Worm (Caenorhabditis elegans): ENCODE measurements around the gene clec-255.
"Not testable (repeated sequence)": the region's sequence is repeated elsewhere in the genome, so short reads cannot be mapped to it uniquely, and the experiment has no call there.

clec-255 gene

ce11 chrV:18771390-18771789 lies 867 bp upstream of the clec-255 start, which contains the start of gene clec-256:
TSS of gene clec-256 (plus strand) at chrV:18771690.
- TF ChIP-seq pqm-1 (tag; optimal IDR thresholded peaks at IDR 0.05) (no peak), nhr-77 (tag; optimal IDR thresholded peaks at IDR 0.05) (no peak), lsy-2 (tag; optimal IDR thresholded peaks at IDR 0.05) (no peak), efl-3 (GFP tag; optimal IDR thresholded peaks at IDR 0.05) (no peak), nhr-47 (tag; optimal IDR thresholded peaks at IDR 0.05) (no peak), hlh-4 (tag; optimal IDR thresholded peaks at IDR 0.05) (no peak), lin-15B (tag; optimal IDR thresholded peaks at IDR 0.05) (no peak), irx-1 (tag; optimal IDR thresholded peaks at IDR 0.05) (no peak), C34B4.2 (tag; optimal IDR thresholded peaks at IDR 0.05) (no peak), swsn-7 (tag; optimal IDR thresholded peaks at IDR 0.05) (no peak), jun-1 (tag; optimal IDR thresholded peaks at IDR 0.05) (no peak), elt-2 (tag; optimal IDR thresholded peaks at IDR 0.05) (no peak), alr-1 (tag; optimal IDR thresholded peaks at IDR 0.05; ENCODE audit: borderline replicate concordance) (no peak), elt-3 (tag; optimal IDR thresholded peaks at IDR 0.05) (no peak)

- TF ChIP-seq mef-2 (tag; optimal IDR thresholded peaks at IDR 0.05) (no peak), ceh-90 (tag; optimal IDR thresholded peaks at IDR 0.05) (no peak), nhr-237 (tag; optimal IDR thresholded peaks at IDR 0.05) (no peak), mab-9 (GFP tag; IDR thresholded peaks at IDR 0.05) (no peak), hpl-2 (GFP tag; optimal IDR thresholded peaks at IDR 0.05) (no peak)
Observed at ce11 chrV:18769902-18770301, 621 bp downstream of the clec-255 start.

- not testable (repeated sequence) for TF ChIP-seq nhr-47, mef-2, elt-3 (tag; optimal IDR thresholded peaks at IDR 0.05)
Observed at ce11 chrV:18762044-18762443, 8.5 kb downstream of the clec-255 start, which contains the start of gene F11D11.22. TSS of gene F11D11.22 (plus strand) at chrV:18762344.

ce11 chrV:18761078-18761477 lies 9.4 kb downstream of the clec-255 start, which contains the start of gene F11D11.4:
TSS of gene F11D11.4 (plus strand) at chrV:18761378.
- TF ChIP-seq lin-35 (GFP tag; optimal IDR thresholded peaks at IDR 0.05), result no peak
- TF ChIP-seq snu-23 (GFP tag; optimal IDR thresholded peaks at IDR 0.05), result no peak
- TF ChIP-seq snpc-4 (tag; optimal IDR thresholded peaks at IDR 0.05), result no peak
- no peak for TF ChIP-seq irx-1 (tag; optimal IDR thresholded peaks at IDR 0.05)
- TF ChIP-seq hlh-17 (GFP tag; optimal IDR thresholded peaks at IDR 0.05; ENCODE audit: borderline replicate concordance), result no peak
- no peak for TF ChIP-seq ceh-90 (tag; optimal IDR thresholded peaks at IDR 0.05)
- no peak for TF ChIP-seq hlh-4 (tag; optimal IDR thresholded peaks at IDR 0.05)
- TF ChIP-seq ceh-88 (GFP tag; IDR thresholded peaks at IDR 0.05), result no peak
- no peak for TF ChIP-seq fkh-10 (GFP tag; optimal IDR thresholded peaks at IDR 0.05)

ce11 chrV:18760174-18760573 lies 10.3 kb downstream of the clec-255 start, which contains the start of gene F11D11.3:
TSS of gene F11D11.3 (minus strand) at chrV:18760274.
- no peak for TF ChIP-seq unc-98 (GFP tag; IDR thresholded peaks at IDR 0.05)
- no peak for TF ChIP-seq hlh-17 (GFP tag; optimal IDR thresholded peaks at IDR 0.05; ENCODE audit: borderline replicate concordance)
- TF ChIP-seq nhr-28 (tag; optimal IDR thresholded peaks at IDR 0.05), result no peak
- no peak for TF ChIP-seq pqm-1 (tag; optimal IDR thresholded peaks at IDR 0.05)
- no peak for TF ChIP-seq skn-1 (tag; optimal IDR thresholded peaks at IDR 0.05)
- no peak for TF ChIP-seq isw-1 (GFP tag; IDR thresholded peaks at IDR 0.05)

ce11 chrV:18754328-18754727 lies 16.2 kb downstream of the clec-255 start, which contains the start of gene clec-254:
TSS of gene clec-254 (minus strand) at chrV:18754428.
- TF ChIP-seq nhr-85 (tag); aha-1 (tag; optimal IDR thresholded peaks at IDR 0.05); lin-35 (GFP tag; optimal IDR thresholded peaks at IDR 0.05): not testable (repeated sequence)

All from whole organism, L1 larva.